ENCODE assay signal across 1 fruit fly cellular context in genomic region chr3R:14853767-14854191, dm6.
TF ChIP-seq lines count a peak whose summit lies in the region.

No protein-coding gene starts in this region.

TF ChIP-seq in whole organism, embryonic, 481 proteins besides CTCF, POLR2A, EP300 and RAD21 (continued from another document):
- TF ChIP-seq MBD-R2 (GFP tag; IDR thresholded peaks at IDR 0.05; lab: Robert Waterston, UW) (0 out of 2 replicates have a peak, but pooled peaks have one; percentile 38), CG8290 (GFP tag; optimal IDR thresholded peaks at IDR 0.05; lab: Kevin White, UChicago) (no peak), CG8290 (tag; optimal IDR thresholded peaks at IDR 0.05; lab: Kevin White, UChicago) (peak in 1 of 2 experiments; percentile 64), CG9609 (GFP tag; optimal IDR thresholded peaks at IDR 0.05; lab: Kevin White, UChicago) (no peak), Awh (GFP tag; IDR thresholded peaks at IDR 0.05; lab: Robert Waterston, UW) (peak; percentile 47; the same call in 1 of the 2 replicates), CG10274 (GFP tag; optimal IDR thresholded peaks at IDR 0.05; lab: Kevin White, UChicago) (no peak), CG2202 (tag; optimal IDR thresholded peaks at IDR 0.05; lab: Kevin White, UChicago) (peak; percentile 21), stwl (tag; optimal IDR thresholded peaks at IDR 0.05; lab: Kevin White, UChicago) (peak; percentile 16), zf30C (GFP tag; optimal IDR thresholded peaks at IDR 0.05; lab: Kevin White, UChicago) (no peak), tap (tag; optimal IDR thresholded peaks at IDR 0.05; lab: Kevin White, UChicago) (no peak), chm (GFP tag; IDR thresholded peaks at IDR 0.05; lab: Robert Waterston, UW) (peak; percentile 80; the same call in 1 of the 2 replicates), CG8388 (GFP tag; optimal IDR thresholded peaks at IDR 0.05; lab: Kevin White, UChicago) (no peak), sima (GFP tag; optimal IDR thresholded peaks at IDR 0.05; lab: Kevin White, UChicago) (no peak), CG12104 (GFP tag; optimal IDR thresholded peaks at IDR 0.05; lab: Kevin White, UChicago) (no peak), E2f1 (GFP tag; IDR thresholded peaks at IDR 0.05; lab: Robert Waterston, UW) (no peak), Hsf (GFP tag; optimal IDR thresholded peaks at IDR 0.05; lab: Kevin White, UChicago) (peak; percentile 24), Lpt (GFP tag; optimal IDR thresholded peaks at IDR 0.05; lab: Kevin White, UChicago) (no peak), CG1792 (GFP tag; optimal IDR thresholded peaks at IDR 0.05; lab: Kevin White, UChicago) (no peak), CG13894 (tag; optimal IDR thresholded peaks at IDR 0.05; lab: Kevin White, UChicago) (peak; percentile 66), CG43689 (GFP tag; IDR thresholded peaks at IDR 0.05; lab: Robert Waterston, UW) (no peak), trem (tag; optimal IDR thresholded peaks at IDR 0.05; lab: Kevin White, UChicago) (peak; percentile 13), org-1 (GFP tag; optimal IDR thresholded peaks at IDR 0.05; lab: Kevin White, UChicago) (peak; percentile 9), sna (GFP tag; IDR thresholded peaks at IDR 0.05; lab: Robert Waterston, UW; ENCODE audit: partially characterized antibody) (peak; percentile 47), CG7928 (GFP tag; optimal IDR thresholded peaks at IDR 0.05; lab: Kevin White, UChicago) (no peak)
